Worm (Caenorhabditis elegans) whole organism, mixed stage, embryonic: ENCODE results near the gene lgc-5.

ENCODE experiments used
- M03D4.4 ChIP-seq: sonication (generic microtip); optimal IDR thresholded peaks from 2 replicates; lab custom pipeline; 2017; ENCODE audit warnings: mild to moderate bottlenecking, missing genetic modification characterization, missing compliant biosample characterization
- elt-1 ChIP-seq: sonication (generic microtip); optimal IDR thresholded peaks from 2 replicates; lab custom pipeline; 2017; ENCODE audit warnings: missing genetic modification characterization, mild to moderate bottlenecking, missing compliant biosample characterization, antibody characterized with exemption, moderate library complexity, borderline replicate concordance; ENCODE audit not compliant: insufficient read depth
- elt-3 ChIP-seq: fragments of 150-350 bp; optimal IDR thresholded peaks from 2 replicates; lab custom pipeline; 2014; ENCODE audit warnings: missing biosample characterization, missing genetic modification characterization
- hlh-1 ChIP-seq: fragments of 150-350 bp; optimal IDR thresholded peaks from 2 replicates; lab custom pipeline; 2014; ENCODE audit warnings: missing biosample characterization, missing genetic modification reagents, missing genetic modification characterization
- lsy-2 ChIP-seq: fragments of 150-350 bp; optimal IDR thresholded peaks from 2 replicates; lab custom pipeline; 2014; ENCODE audit warnings: missing biosample characterization, missing genetic modification characterization
- mep-1 ChIP-seq: fragments of 150-350 bp; optimal IDR thresholded peaks from 2 replicates; lab custom pipeline; 2017; ENCODE audit warnings: missing biosample characterization, missing genetic modification reagents, missing genetic modification characterization, inconsistent platforms
- nhr-2 ChIP-seq: fragments of 150-350 bp; optimal IDR thresholded peaks from 2 replicates; lab custom pipeline; 2014; ENCODE audit warnings: missing biosample characterization, missing genetic modification characterization
- nhr-76 ChIP-seq: sonication (generic microtip); optimal IDR thresholded peaks from 2 replicates; lab custom pipeline; 2017; ENCODE audit warnings: missing biosample characterization, missing genetic modification characterization
- pha-4 ChIP-seq: fragments of 150-350 bp; optimal IDR thresholded peaks from 2 replicates; lab custom pipeline; 2018; ENCODE audit warnings: missing biosample characterization, missing genetic modification reagents, missing genetic modification characterization
- snpc-4 ChIP-seq: fragments of 150-350 bp; optimal IDR thresholded peaks from 2 replicates; lab custom pipeline; 2014; ENCODE audit warnings: missing biosample characterization, missing genetic modification characterization
- sptf-1 ChIP-seq: sonication (generic microtip); optimal IDR thresholded peaks from 2 replicates; lab custom pipeline; 2017; ENCODE audit warnings: mild to moderate bottlenecking, missing genetic modification characterization, moderate library complexity, missing compliant biosample characterization
- unc-39 ChIP-seq: fragments of 150-350 bp; optimal IDR thresholded peaks from 2 replicates; lab custom pipeline; 2014; ENCODE audit warnings: missing biosample characterization, missing genetic modification characterization
- ztf-11 ChIP-seq: fragments of 150-350 bp; optimal IDR thresholded peaks from 2 replicates; lab custom pipeline; 2014; ENCODE audit warnings: missing biosample characterization, missing genetic modification characterization

ce11 chrIV:8302648-8303161 is 39.8 kb upstream of the lgc-5 start:
- no peak for TF ChIP-seq sptf-1 (tag; lab: Kevin White, UChicago)
- TF ChIP-seq nhr-76 (tag; lab: Kevin White, UChicago): no peak
- no peak for TF ChIP-seq elt-1 (tag; lab: Kevin White, UChicago)
- no peak for TF ChIP-seq pha-4 (tag; lab: Kevin White, UChicago)
- TF ChIP-seq ztf-11: no peak
- TF ChIP-seq nhr-2 (tag; lab: Kevin White, UChicago): no peak
- TF ChIP-seq elt-3 (tag; lab: Kevin White, UChicago): no peak
- no peak for TF ChIP-seq unc-39
- TF ChIP-seq snpc-4 (tag; lab: Kevin White, UChicago): no peak
- no peak for TF ChIP-seq M03D4.4 (tag; lab: Kevin White, UChicago)
- TF ChIP-seq lsy-2 (tag; lab: Kevin White, UChicago): no peak
- no peak for TF ChIP-seq hlh-1 (tag; lab: Kevin White, UChicago)
- no peak for TF ChIP-seq mep-1 (tag; lab: Kevin White, UChicago)
